Fruit fly (Drosophila melanogaster) whole organism, embryonic: Measurements from ENCODE around the gene AP-2alpha.

Experiments
- Antp ChIP-seq: fragments of 200-800 bp; sonication (Bioruptor generic); optimal IDR thresholded peaks from 3 replicates; lab custom pipeline; 2016; ENCODE audit warnings: missing biosample characterization, missing genetic modification characterization
- Atf6 ChIP-seq: fragments of 200-800 bp; sonication (Bioruptor generic); IDR thresholded peaks from 2 replicates; pipeline ENCODE4 v1.3.6; 2022; ENCODE audit warnings: missing biosample characterization, missing genetic modification characterization
- B-H2 ChIP-seq: fragments of 200-800 bp; sonication (Bioruptor generic); optimal IDR thresholded peaks from 2 replicates; lab custom pipeline; 2018; ENCODE audit warnings: missing biosample characterization, mild to moderate bottlenecking, missing genetic modification characterization
- CG12236 ChIP-seq: fragments of 200-800 bp; sonication (Bioruptor generic); optimal IDR thresholded peaks from 2 replicates; lab custom pipeline; 2016; ENCODE audit warnings: missing biosample characterization, missing genetic modification characterization
- CG14860 ChIP-seq: fragments of 200-800 bp; sonication (Bioruptor generic); IDR thresholded peaks from 3 replicates; pipeline ENCODE4 v1.3.6; 2022; ENCODE audit warnings: missing biosample characterization, missing genetic modification characterization; ENCODE audit not compliant: partially characterized antibody
- CG1529 ChIP-seq: fragments of 200-800 bp; sonication (Bioruptor generic); optimal IDR thresholded peaks from 3 replicates; lab custom pipeline; 2018; ENCODE audit warnings: missing biosample characterization, missing genetic modification characterization
- CG1602 ChIP-seq: fragments of 200-800 bp; sonication (Bioruptor generic); optimal IDR thresholded peaks from 3 replicates; lab custom pipeline; 2016; ENCODE audit warnings: missing biosample characterization, missing genetic modification characterization
- CG2116 ChIP-seq: fragments of 200-800 bp; sonication (Bioruptor generic); optimal IDR thresholded peaks from 3 replicates; lab custom pipeline; 2018; ENCODE audit warnings: missing biosample characterization, mild to moderate bottlenecking, missing genetic modification characterization
- CG4328 ChIP-seq: fragments of 200-800 bp; sonication (Bioruptor generic); optimal IDR thresholded peaks from 3 replicates; lab custom pipeline; 2017; ENCODE audit warnings: missing biosample characterization, missing genetic modification reagents, missing genetic modification characterization
- CG6854 ChIP-seq: fragments of 200-800 bp; sonication (Bioruptor generic); optimal IDR thresholded peaks from 3 replicates; lab custom pipeline; 2017; ENCODE audit warnings: missing biosample characterization, mild to moderate bottlenecking, missing genetic modification characterization
- CG7357 ChIP-seq: fragments of 200-800 bp; sonication (Bioruptor generic); IDR thresholded peaks from 3 replicates; pipeline ENCODE4 v1.3.6; 2022; ENCODE audit warnings: missing biosample characterization, missing genetic modification characterization
- CG7786 ChIP-seq: fragments of 200-800 bp; sonication (Bioruptor generic); optimal IDR thresholded peaks from 2 replicates; lab custom pipeline; 2016; ENCODE audit warnings: missing biosample characterization, missing genetic modification characterization
- CG7928 ChIP-seq: fragments of 200-800 bp; sonication (Bioruptor generic); optimal IDR thresholded peaks from 2 replicates; lab custom pipeline; 2017; ENCODE audit warnings: missing biosample characterization, mild to moderate bottlenecking, missing genetic modification characterization
- CG8089 ChIP-seq: fragments of 200-800 bp; sonication (Bioruptor generic); optimal IDR thresholded peaks from 3 replicates; lab custom pipeline; 2016; ENCODE audit warnings: missing biosample characterization, missing genetic modification characterization
- CG8944 ChIP-seq: fragments of 200-800 bp; sonication (Bioruptor generic); optimal IDR thresholded peaks from 3 replicates; lab custom pipeline; 2016; ENCODE audit warnings: missing biosample characterization, missing genetic modification characterization
- CG9876 ChIP-seq: fragments of 200-800 bp; sonication (Bioruptor generic); optimal IDR thresholded peaks from 2 replicates; lab custom pipeline; 2016; ENCODE audit warnings: missing biosample characterization, missing genetic modification characterization
- Dek ChIP-seq: fragments of 200-800 bp; sonication (Bioruptor generic); optimal IDR thresholded peaks from 3 replicates; lab custom pipeline; 2019; ENCODE audit warnings: missing biosample characterization, mild to moderate bottlenecking, missing genetic modification characterization, moderate library complexity
- Dll ChIP-seq: fragments of 200-800 bp; sonication (Bioruptor generic); IDR thresholded peaks from 4 replicates; pipeline ENCODE4 v1.3.6; 2022; ENCODE audit warnings: missing biosample characterization, missing genetic modification characterization; ENCODE audit not compliant: partially characterized antibody
- ERR ChIP-seq: fragments of 200-800 bp; sonication (Bioruptor generic); optimal IDR thresholded peaks from 2 replicates; lab custom pipeline; 2016; ENCODE audit warnings: missing biosample characterization, missing genetic modification characterization
- HLH4C ChIP-seq: fragments of 200-800 bp; sonication (Bioruptor generic); IDR thresholded peaks from 3 replicates; pipeline ENCODE4 v1.3.6; 2022; ENCODE audit warnings: missing biosample characterization, missing genetic modification characterization; ENCODE audit not compliant: partially characterized antibody
- HLHmδ ChIP-seq: fragments of 200-800 bp; sonication (Bioruptor generic); optimal IDR thresholded peaks from 2 replicates; lab custom pipeline; 2018; ENCODE audit warnings: missing biosample characterization, mild to moderate bottlenecking, missing genetic modification characterization, moderate library complexity
- Hand ChIP-seq: fragments of 200-800 bp; sonication (Bioruptor generic); optimal IDR thresholded peaks from 2 replicates; lab custom pipeline; 2017; ENCODE audit warnings: mild to moderate bottlenecking, missing biosample characterization, missing genetic modification reagents, missing genetic modification characterization
- Hmx ChIP-seq: fragments of 200-800 bp; sonication (Bioruptor generic); optimal IDR thresholded peaks from 2 replicates; lab custom pipeline; 2016; ENCODE audit warnings: missing biosample characterization, missing genetic modification characterization
- Max ChIP-seq: fragments of 200-800 bp; sonication (Bioruptor generic); optimal IDR thresholded peaks from 2 replicates; lab custom pipeline; 2016; ENCODE audit warnings: missing biosample characterization, mild to moderate bottlenecking, missing genetic modification characterization
- Myb ChIP-seq: fragments of 200-800 bp; sonication (Bioruptor generic); optimal IDR thresholded peaks from 2 replicates; lab custom pipeline; 2016; ENCODE audit warnings: missing biosample characterization, missing genetic modification characterization
- Nf-YC ChIP-seq: fragments of 200-800 bp; optimal IDR thresholded peaks from 3 replicates; lab custom pipeline; 2019; ENCODE audit warnings: missing biosample characterization, mild to moderate bottlenecking, missing genetic modification characterization, moderate library complexity
- Ptx1 ChIP-seq: fragments of 200-800 bp; sonication (Bioruptor generic); IDR thresholded peaks from 2 replicates; pipeline ENCODE4 v1.3.6; 2022; ENCODE audit warnings: missing biosample characterization, missing genetic modification characterization
- Side ChIP-seq: fragments of 200-800 bp; sonication (Bioruptor generic); optimal IDR thresholded peaks from 2 replicates; lab custom pipeline; 2016; ENCODE audit warnings: missing biosample characterization, missing genetic modification characterization
- ab ChIP-seq: fragments of 200-800 bp; sonication (Bioruptor generic); optimal IDR thresholded peaks from 2 replicates; lab custom pipeline; 2016; ENCODE audit warnings: missing biosample characterization, missing genetic modification characterization
- abd-A ChIP-seq: fragments of 200-800 bp; sonication (Bioruptor generic); optimal IDR thresholded peaks from 3 replicates; lab custom pipeline; 2019; ENCODE audit warnings: missing biosample characterization, mild to moderate bottlenecking, missing genetic modification characterization, moderate library complexity
- bcd ChIP-seq: fragments of 200-800 bp; sonication (Bioruptor generic); optimal IDR thresholded peaks from 2 replicates; lab custom pipeline; 2017; ENCODE audit warnings: missing biosample characterization, mild to moderate bottlenecking, missing genetic modification characterization
- br ChIP-seq: fragments of >200 bp; optimal IDR thresholded peaks from 2 replicates; lab custom pipeline; 2017
- btn ChIP-seq: fragments of 200-800 bp; sonication (Bioruptor generic); optimal IDR thresholded peaks from 2 replicates; lab custom pipeline; 2016; ENCODE audit warnings: missing biosample characterization, missing genetic modification characterization
- cad ChIP-seq: fragments of >200 bp; optimal IDR thresholded peaks from 2 replicates; lab custom pipeline; 2017; ENCODE audit warnings: missing biosample characterization, missing genetic modification characterization
- chif ChIP-seq, 2 experiments: fragments of 200-800 bp; sonication (Bioruptor generic); optimal IDR thresholded peaks; 3 replicates each; lab custom pipeline; 2016; ENCODE audit warnings: missing biosample characterization in 2 of 2, missing genetic modification characterization in 2 of 2
- gce ChIP-seq: fragments of 200-800 bp; sonication (Bioruptor generic); IDR thresholded peaks from 3 replicates; pipeline ENCODE4 v1.3.6; 2022; ENCODE audit warnings: missing biosample characterization, missing genetic modification characterization
- grau ChIP-seq: fragments of 200-800 bp; optimal IDR thresholded peaks from 3 replicates; lab custom pipeline; 2019; ENCODE audit warnings: missing biosample characterization, mild to moderate bottlenecking, missing genetic modification characterization, moderate library complexity
- grn ChIP-seq: fragments of 200-800 bp; sonication (Bioruptor generic); optimal IDR thresholded peaks from 3 replicates; lab custom pipeline; 2017; ENCODE audit warnings: missing biosample characterization, missing genetic modification characterization
- ham ChIP-seq: fragments of 200-800 bp; sonication (Bioruptor generic); IDR thresholded peaks from 2 replicates; pipeline ENCODE4 v1.3.6; 2022; ENCODE audit warnings: missing biosample characterization, missing genetic modification characterization
- insv ChIP-seq, 2 experiments: fragments of 200-800 bp; sonication (Bioruptor generic); optimal IDR thresholded peaks; 3 replicates each; lab custom pipeline; 2016 to 2018; ENCODE audit warnings: missing biosample characterization in 2 of 2, missing genetic modification characterization in 2 of 2
- nom ChIP-seq: fragments of 200-800 bp; sonication (Bioruptor generic); optimal IDR thresholded peaks from 2 replicates; lab custom pipeline; 2017; ENCODE audit warnings: missing biosample characterization, missing genetic modification characterization, mild to moderate bottlenecking, moderate library complexity, missing genetic modification reagents
- pho ChIP-seq: fragments of 200-800 bp; sonication (Bioruptor generic); optimal IDR thresholded peaks from 2 replicates; lab custom pipeline; 2016; ENCODE audit warnings: missing biosample characterization, missing genetic modification characterization
- pnt ChIP-seq: fragments of 200-800 bp; sonication (Bioruptor generic); optimal IDR thresholded peaks from 3 replicates; lab custom pipeline; 2016; ENCODE audit warnings: missing biosample characterization, missing genetic modification characterization
- schlank ChIP-seq: fragments of 200-800 bp; sonication (Bioruptor generic); optimal IDR thresholded peaks from 2 replicates; lab custom pipeline; 2018; ENCODE audit warnings: missing biosample characterization, mild to moderate bottlenecking, missing genetic modification characterization
- sd ChIP-seq: fragments of 200-800 bp; sonication (Bioruptor generic); optimal IDR thresholded peaks from 3 replicates; lab custom pipeline; 2018; ENCODE audit warnings: missing biosample characterization, mild to moderate bottlenecking, missing genetic modification characterization, moderate library complexity
- stc ChIP-seq: fragments of 200-800 bp; sonication (Bioruptor generic); IDR thresholded peaks from 2 replicates; pipeline ENCODE4 v1.3.6; 2022; ENCODE audit warnings: missing biosample characterization, missing genetic modification characterization
- wdn ChIP-seq: fragments of 200-800 bp; sonication (Bioruptor generic); IDR thresholded peaks from 2 replicates; pipeline ENCODE4 v1.3.6; 2022; ENCODE audit warnings: missing biosample characterization, missing genetic modification characterization
- wek ChIP-seq: fragments of 200-800 bp; sonication (Bioruptor generic); optimal IDR thresholded peaks from 3 replicates; lab custom pipeline; 2018; ENCODE audit warnings: missing biosample characterization, mild to moderate bottlenecking, missing genetic modification characterization, moderate library complexity
- zf30C ChIP-seq: fragments of 200-800 bp; sonication (Bioruptor generic); optimal IDR thresholded peaks from 3 replicates; lab custom pipeline; 2018; ENCODE audit warnings: missing biosample characterization, mild to moderate bottlenecking, missing genetic modification characterization
- zfh2 ChIP-seq: fragments of 200-800 bp; sonication (Bioruptor generic); optimal IDR thresholded peaks from 2 replicates; lab custom pipeline; 2016; ENCODE audit warnings: missing biosample characterization, missing genetic modification characterization

The AP-2alpha gene

dm6 chr2L:429680-430484 lies 15.3 kb upstream of the AP-2alpha start (continued):
- TF ChIP-seq Nf-YC: no peak
- TF ChIP-seq CG8089 (GFP tag; lab: Kevin White, UChicago): peak; percentile 61
- TF ChIP-seq zfh2 (GFP tag; lab: Kevin White, UChicago): peak; percentile 43
- peak; percentile 58 for TF ChIP-seq sd (tag; lab: Kevin White, UChicago)
- TF ChIP-seq CG4328 (GFP tag; lab: Kevin White, UChicago): no peak
- TF ChIP-seq gce (GFP tag; lab: Robert Waterston, UW): no peak
- TF ChIP-seq wdn: no peak
- TF ChIP-seq Max (GFP tag; lab: Kevin White, UChicago): peak; percentile 44
- peak; percentile 26 for TF ChIP-seq CG9876
- peak; percentile 44 for TF ChIP-seq grau (tag; lab: Kevin White, UChicago)
- TF ChIP-seq B-H2 (GFP tag; lab: Kevin White, UChicago): no peak
- peak; percentile 48 for TF ChIP-seq pnt (GFP tag; lab: Kevin White, UChicago)
- 0 out of 2 replicates have a peak, but pooled peaks have one; percentile 27 for TF ChIP-seq Ptx1 (GFP tag; lab: Robert Waterston, UW)
- TF ChIP-seq chif (GFP tag; optimal IDR thresholded peaks at IDR 0.05; lab: Kevin White, UChicago): peak; percentile 44 to 45
- no peak for TF ChIP-seq wek (GFP tag; lab: Kevin White, UChicago)
- TF ChIP-seq br (lab: Kevin White, UChicago): no peak
- TF ChIP-seq CG2116 (GFP tag; lab: Kevin White, UChicago): no peak
- TF ChIP-seq insv (GFP tag; optimal IDR thresholded peaks at IDR 0.05; lab: Kevin White, UChicago): no peak
- peak; percentile 44 for TF ChIP-seq Myb
- TF ChIP-seq cad (GFP tag; lab: Kevin White, UChicago): no peak
- TF ChIP-seq Dek (tag; lab: Kevin White, UChicago): no peak
- peak; percentile 6 for TF ChIP-seq CG6854 (GFP tag; lab: Kevin White, UChicago)
- peak; percentile 0 for TF ChIP-seq ab (GFP tag; lab: Kevin White, UChicago)
- no peak for TF ChIP-seq Atf6 (GFP tag; lab: Robert Waterston, UW)
- no peak for TF ChIP-seq Dll (GFP tag; lab: Robert Waterston, UW)
- TF ChIP-seq grn (GFP tag; lab: Kevin White, UChicago): no peak
- peak; percentile 38 for TF ChIP-seq ERR (GFP tag; lab: Kevin White, UChicago)
- TF ChIP-seq CG7928 (GFP tag; lab: Kevin White, UChicago): no peak
- peak; percentile 60 for TF ChIP-seq CG8944 (GFP tag; lab: Kevin White, UChicago)
- TF ChIP-seq HLHmδ (GFP tag; lab: Kevin White, UChicago): no peak
- TF ChIP-seq Hmx (GFP tag; lab: Kevin White, UChicago): no peak
- TF ChIP-seq Antp: peak; percentile 55
- peak; percentile 37; the same call in 2 of the 3 replicates for TF ChIP-seq CG7357 (GFP tag; lab: Robert Waterston, UW)
- peak; percentile 41 for TF ChIP-seq CG1602 (GFP tag; lab: Kevin White, UChicago)
- TF ChIP-seq zf30C: peak; percentile 61
- TF ChIP-seq CG12236: no peak
- TF ChIP-seq CG1529 (GFP tag; lab: Kevin White, UChicago): peak; percentile 6
- no peak for TF ChIP-seq ham (GFP tag; lab: Robert Waterston, UW)
- TF ChIP-seq pho (GFP tag; lab: Kevin White, UChicago): peak; percentile 52
- peak; percentile 63 for TF ChIP-seq CG7786
- TF ChIP-seq abd-A: no peak
- TF ChIP-seq stc (GFP tag; lab: Robert Waterston, UW): no peak
- TF ChIP-seq bcd (GFP tag; lab: Kevin White, UChicago): peak; percentile 51
- no peak for TF ChIP-seq Hand
- no peak for TF ChIP-seq CG14860 (GFP tag; lab: Robert Waterston, UW)
- TF ChIP-seq HLH4C: no peak
- TF ChIP-seq nom (GFP tag; lab: Kevin White, UChicago): peak; percentile 10
- TF ChIP-seq Side (GFP tag; lab: Kevin White, UChicago): peak; percentile 65
- no peak for TF ChIP-seq schlank
- no peak for TF ChIP-seq btn (GFP tag; lab: Kevin White, UChicago)
